Worm (Caenorhabditis elegans): Measurements from ENCODE around the gene C17C3.6.

Gene C17C3.6

DNA sequence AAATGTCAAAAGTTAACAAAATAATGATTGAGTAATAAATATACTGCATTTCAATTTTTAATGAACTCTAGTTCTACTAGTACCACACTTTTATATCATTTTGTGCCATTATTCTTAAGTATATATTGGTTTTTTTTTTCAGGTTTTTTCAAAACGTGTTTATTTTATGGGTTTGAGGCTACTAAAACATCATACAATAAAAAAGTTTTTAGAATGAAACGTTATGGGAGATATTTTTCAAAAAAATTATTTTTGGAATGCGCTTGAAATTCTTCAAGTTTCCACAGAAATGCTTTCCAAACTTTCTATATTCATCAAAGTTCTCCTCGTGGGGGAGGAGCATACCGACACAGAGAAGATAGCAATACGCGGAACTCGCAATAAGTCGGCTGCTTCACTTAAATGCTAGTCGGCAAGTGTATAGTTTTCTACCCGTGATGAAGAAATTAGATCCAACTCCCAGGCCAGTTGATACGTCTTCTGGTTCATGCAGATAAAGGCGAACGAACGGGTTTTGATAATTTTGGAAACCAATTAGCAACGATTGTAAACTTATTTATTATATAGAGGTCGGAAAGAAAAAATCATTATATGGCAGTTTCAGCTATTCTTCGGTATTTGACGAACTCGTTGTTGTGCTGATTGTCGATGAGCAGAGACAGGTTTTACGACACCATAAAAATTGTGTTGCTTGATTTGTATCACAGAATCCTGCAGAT, 49.6 kb downstream of the C17C3.6 start, which contains the start of gene C17G10.10 (continued):
- TF ChIP-seq nhr-48 (tag; optimal IDR thresholded peaks at IDR 0.05) = peak; percentile 66
- TF ChIP-seq nhr-102 (tag; optimal IDR thresholded peaks at IDR 0.05) = peak; percentile 68
- TF ChIP-seq mes-2 (tag; optimal IDR thresholded peaks at IDR 0.05; ENCODE audit: poor library complexity, severe bottlenecking) = peak; percentile 86
- peak; percentile 89 for TF ChIP-seq dve-1 (tag; optimal IDR thresholded peaks at IDR 0.05; ENCODE audit: insufficient read depth)
- no peak for TF ChIP-seq gei-8 (GFP tag; optimal IDR thresholded peaks at IDR 0.05)
- peak; percentile 3 to 64 for TF ChIP-seq mdl-1 (tag; optimal IDR thresholded peaks at IDR 0.05)
- TF ChIP-seq ceh-20 (GFP tag; IDR thresholded peaks at IDR 0.05) = peak; percentile 39; the same call in 1 of the 2 replicates
- no peak for TF ChIP-seq unc-62 (GFP tag; optimal IDR thresholded peaks at IDR 0.05 in 1 of 2)
- no peak for TF ChIP-seq unc-62 (tag; optimal IDR thresholded peaks at IDR 0.05)
- TF ChIP-seq unc-130 (GFP tag; optimal IDR thresholded peaks at IDR 0.05) = peak; percentile 39
- peak; percentile 53 for TF ChIP-seq nhr-6 (tag; optimal IDR thresholded peaks at IDR 0.05)
- no peak for TF ChIP-seq ceh-32 (tag; optimal IDR thresholded peaks at IDR 0.05; ENCODE audit: poor library complexity)
- TF ChIP-seq dmd-6 (GFP tag; IDR thresholded peaks at IDR 0.05) = peak; percentile 72
- no peak for TF ChIP-seq lin-29 (GFP tag; IDR thresholded peaks at IDR 0.05)
- TF ChIP-seq Y5F2A.4 (GFP tag; optimal IDR thresholded peaks at IDR 0.05) = no peak
- TF ChIP-seq lin-38 (GFP tag; IDR thresholded peaks at IDR 0.05) = peak; percentile 69
- peak; percentile 93 for TF ChIP-seq snpc-4 (tag; optimal IDR thresholded peaks at IDR 0.05)
- peak in 1 of 2 experiments; percentile 65 for TF ChIP-seq lsy-2 (tag; optimal IDR thresholded peaks at IDR 0.05)
- TF ChIP-seq hlh-30 (tag; optimal IDR thresholded peaks at IDR 0.05; ENCODE audit: insufficient read depth) = peak; percentile 82
- TF ChIP-seq ama-1 (optimal IDR thresholded peaks at IDR 0.05) = peak; percentile 97
- TF ChIP-seq ceh-44 (GFP tag; IDR thresholded peaks at IDR 0.05) = 0 out of 2 replicates have a peak, but pooled peaks have one; percentile 29
- peak; percentile 67 for TF ChIP-seq rbr-2 (tag; optimal IDR thresholded peaks at IDR 0.05)
- no peak for TF ChIP-seq ctbp-1 (GFP tag; IDR thresholded peaks at IDR 0.05)
- 0 out of 2 replicates have a peak, but pooled peaks have one; percentile 31 for TF ChIP-seq zfp-3 (GFP tag; conservative IDR thresholded peaks at IDR 0.05)
- TF ChIP-seq spr-3 (GFP tag; optimal IDR thresholded peaks at IDR 0.05) = peak; percentile 70
- TF ChIP-seq nhr-42 (GFP tag; IDR thresholded peaks at IDR 0.05) = peak; percentile 74
- TF ChIP-seq spr-1 (tag; optimal IDR thresholded peaks at IDR 0.05) = peak; percentile 76
- peak; percentile 36 for TF ChIP-seq dpl-1 (GFP tag; optimal IDR thresholded peaks at IDR 0.05)
- TF ChIP-seq daf-16 (GFP tag; optimal IDR thresholded peaks at IDR 0.05) = peak; percentile 35 to 79
- peak; percentile 82 for TF ChIP-seq daf-16 (tag; optimal IDR thresholded peaks at IDR 0.05)
- TF ChIP-seq F49E8.2 (tag; optimal IDR thresholded peaks at IDR 0.05; ENCODE audit: borderline replicate concordance) = peak; percentile 47
- no peak for TF ChIP-seq cey-2 (tag; optimal IDR thresholded peaks at IDR 0.05; ENCODE audit: borderline replicate concordance, insufficient read depth)
- TF ChIP-seq sdz-12 (GFP tag; optimal IDR thresholded peaks at IDR 0.05) = no peak
- peak; percentile 33 for TF ChIP-seq pqm-1 (tag; optimal IDR thresholded peaks at IDR 0.05)
- peak; percentile 67 for TF ChIP-seq mep-1 (tag; optimal IDR thresholded peaks at IDR 0.05)

All from whole organism, L4 larva.